Fruit fly (Drosophila melanogaster): ENCODE results near the gene Lkr.

Gene Lkr

dm6 chr3L:5561341-5561740 is 32.2 kb upstream of the Lkr start, which contains the start of gene sinu:
Gene sinu, minus strand, starts transcription at chr3L:5561598.
- TF ChIP-seq CG8478 (optimal IDR thresholded peaks at IDR 0.05): no peak
- TF ChIP-seq pan (optimal IDR thresholded peaks at IDR 0.05): no peak
- no peak for TF ChIP-seq psq (optimal IDR thresholded peaks at IDR 0.05)
- TF ChIP-seq EcR (GFP tag; optimal IDR thresholded peaks at IDR 0.05): no peak
- TF ChIP-seq Dll (optimal IDR thresholded peaks at IDR 0.05): no peak
- TF ChIP-seq usp (GFP tag; optimal IDR thresholded peaks at IDR 0.05): no peak

DNA sequence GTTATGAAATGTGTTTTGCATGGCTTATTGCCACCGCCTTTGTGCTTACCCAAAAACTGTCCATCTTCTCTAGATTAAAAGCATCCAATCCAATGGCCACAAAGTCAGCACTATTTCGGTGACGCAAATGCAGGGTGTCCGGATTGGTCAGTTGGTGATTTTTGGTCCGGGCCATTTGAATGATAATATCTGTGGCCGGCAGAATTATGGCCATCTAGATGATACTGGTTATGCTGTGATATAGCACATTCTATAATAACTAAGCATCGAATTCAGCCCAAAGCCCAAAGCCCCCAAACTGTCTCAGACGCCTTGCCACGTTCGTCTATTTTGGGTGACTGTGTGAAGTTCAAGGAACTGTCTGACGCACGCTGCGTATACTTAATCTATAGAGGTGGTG is 27.1 kb upstream of the Lkr start:
- TF ChIP-seq CG8478 (optimal IDR thresholded peaks at IDR 0.05): no peak
- TF ChIP-seq psq (optimal IDR thresholded peaks at IDR 0.05): no peak
- TF ChIP-seq EcR (GFP tag; optimal IDR thresholded peaks at IDR 0.05): no peak
- TF ChIP-seq Dll (optimal IDR thresholded peaks at IDR 0.05): no peak
- TF ChIP-seq pan (optimal IDR thresholded peaks at IDR 0.05): no peak
- TF ChIP-seq usp (GFP tag; optimal IDR thresholded peaks at IDR 0.05): no peak

DNA sequence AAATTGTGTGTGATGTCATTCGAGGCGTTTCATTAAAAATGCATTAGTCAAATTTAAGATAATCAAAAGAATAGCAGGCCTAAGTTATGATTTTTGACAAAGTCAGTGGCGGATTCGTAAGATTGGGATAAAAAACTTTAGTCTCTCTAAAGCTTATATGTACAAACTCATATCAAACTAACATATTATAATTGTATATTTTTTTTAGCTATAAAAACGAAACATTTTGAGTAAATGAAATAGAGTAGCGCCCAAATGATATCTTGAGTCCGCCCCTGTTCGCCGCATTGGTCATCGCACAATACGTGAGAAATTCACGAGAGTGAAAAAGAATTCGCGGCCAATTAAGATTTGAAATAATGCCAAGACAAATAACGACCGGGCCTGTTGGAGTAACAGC is 25.2 kb upstream of the Lkr start:
- TF ChIP-seq Dll (optimal IDR thresholded peaks at IDR 0.05): no peak
- no peak for TF ChIP-seq pan (optimal IDR thresholded peaks at IDR 0.05)
- TF ChIP-seq usp (GFP tag; optimal IDR thresholded peaks at IDR 0.05): no peak
- no peak for TF ChIP-seq psq (optimal IDR thresholded peaks at IDR 0.05)

DNA sequence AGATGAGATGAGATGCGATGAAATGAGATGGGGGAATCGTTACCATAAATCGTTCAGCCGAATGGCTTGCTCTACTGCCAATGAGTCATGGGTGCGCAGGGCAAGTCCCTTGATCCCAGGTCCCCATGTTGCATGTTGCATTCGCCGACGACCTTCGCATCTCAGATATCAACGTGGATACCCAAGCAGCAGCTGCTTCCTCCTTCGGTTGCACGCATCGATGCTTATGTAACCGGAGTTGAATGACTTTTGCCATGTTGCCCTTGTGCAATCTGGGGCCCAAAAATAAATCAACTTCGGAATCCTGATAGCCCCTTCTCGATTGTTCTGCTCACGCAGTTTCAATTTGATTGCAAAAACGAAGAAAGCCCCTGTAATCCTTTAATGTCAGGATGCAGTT is 24.6 kb upstream of the Lkr start:
- no peak for TF ChIP-seq Dll (optimal IDR thresholded peaks at IDR 0.05)

DNA sequence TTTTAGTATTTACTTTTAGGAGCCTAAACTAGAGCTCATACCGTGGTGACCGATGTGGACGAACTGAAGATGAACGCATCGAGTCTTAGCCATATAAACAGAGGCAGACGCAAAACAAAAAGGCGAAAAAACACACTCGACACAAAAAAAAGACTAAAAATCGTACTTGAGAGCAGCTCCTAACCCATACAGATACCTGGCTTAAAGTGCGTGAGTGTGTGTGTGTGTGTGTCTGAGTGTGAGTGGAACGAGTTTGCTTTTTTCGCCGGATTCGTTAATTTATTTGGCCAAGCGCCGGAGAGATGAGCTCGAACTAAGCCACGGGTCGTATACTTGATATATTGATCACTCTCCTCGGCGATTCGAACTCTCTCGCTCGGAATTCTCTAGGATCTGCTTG is 21.9 kb upstream of the Lkr start, which contains the start of gene frm:
TSS of gene frm (minus strand) at position 73 of the 400 bp plus-strand sequence.
- TF ChIP-seq Dll (optimal IDR thresholded peaks at IDR 0.05): no peak
- TF ChIP-seq EcR (GFP tag; optimal IDR thresholded peaks at IDR 0.05): no peak
- TF ChIP-seq usp (GFP tag; optimal IDR thresholded peaks at IDR 0.05): no peak
- no peak for TF ChIP-seq CG8478 (optimal IDR thresholded peaks at IDR 0.05)
- no peak for TF ChIP-seq pan (optimal IDR thresholded peaks at IDR 0.05)
- TF ChIP-seq psq (optimal IDR thresholded peaks at IDR 0.05): no peak

DNA sequence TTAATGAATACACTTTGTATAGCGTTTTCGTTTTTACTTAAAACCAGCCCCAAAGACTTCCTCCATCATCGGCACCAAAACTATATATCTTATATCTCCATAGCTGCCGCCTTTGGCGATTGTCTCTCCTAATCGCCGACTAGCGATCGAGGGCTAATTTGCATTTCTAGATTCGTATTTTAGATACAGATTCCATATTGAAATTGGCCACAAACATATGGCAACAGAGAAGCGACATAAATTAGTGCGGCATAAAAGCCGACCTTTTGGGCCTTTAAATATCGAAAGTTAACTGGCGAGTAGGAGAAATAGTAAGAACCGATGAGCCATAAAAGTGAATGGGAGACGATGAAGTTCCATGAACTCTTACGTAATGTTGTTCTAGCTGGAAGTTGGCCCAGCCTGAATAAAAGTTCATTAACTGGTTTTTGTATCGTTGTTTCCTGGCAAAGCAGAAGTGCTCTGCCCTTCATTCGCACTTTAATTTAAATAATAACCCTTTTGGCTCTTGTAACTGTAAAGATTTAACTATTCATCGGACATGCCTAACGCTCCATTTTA is 19.5 kb upstream of the Lkr start:
- TF ChIP-seq psq (optimal IDR thresholded peaks at IDR 0.05): no peak
- TF ChIP-seq usp (GFP tag; optimal IDR thresholded peaks at IDR 0.05): no peak

DNA sequence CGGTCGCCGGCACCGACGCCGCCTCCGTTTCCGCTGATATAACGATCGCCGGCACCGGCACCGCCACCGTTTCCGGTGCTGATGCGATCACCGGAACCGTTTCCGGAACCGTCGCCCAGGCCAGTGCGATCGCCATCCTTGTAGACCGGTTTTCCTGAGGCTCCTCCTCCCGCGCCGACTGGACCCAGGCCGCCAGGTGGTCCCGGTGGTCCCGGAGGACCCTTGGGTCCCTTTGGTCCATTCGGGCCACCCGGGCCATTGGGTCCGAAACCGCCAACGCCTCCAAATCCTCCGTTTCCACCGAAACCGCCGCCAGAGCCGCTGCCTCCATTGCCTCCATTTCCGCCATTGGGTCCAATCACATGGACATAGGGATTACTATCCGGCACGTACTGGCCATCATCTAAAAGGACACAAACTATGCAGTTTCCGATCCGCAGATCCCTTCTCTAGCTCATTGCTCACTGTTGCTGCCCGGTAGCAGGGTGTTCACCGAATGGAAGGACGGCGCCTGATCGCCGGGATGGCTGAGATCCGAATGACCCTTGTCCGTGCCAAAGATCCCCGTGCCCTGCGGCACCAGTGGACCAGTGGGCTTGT is 13.7 kb upstream of the Lkr start:
- TF ChIP-seq psq (optimal IDR thresholded peaks at IDR 0.05): no peak
- TF ChIP-seq usp (GFP tag; optimal IDR thresholded peaks at IDR 0.05): no peak
- TF ChIP-seq CG8478 (optimal IDR thresholded peaks at IDR 0.05): no peak
- TF ChIP-seq EcR (GFP tag; optimal IDR thresholded peaks at IDR 0.05): no peak
- no peak for TF ChIP-seq pan (optimal IDR thresholded peaks at IDR 0.05)
- TF ChIP-seq Dll (optimal IDR thresholded peaks at IDR 0.05): no peak

- peak; percentile 14 for TF ChIP-seq Dll (optimal IDR thresholded peaks at IDR 0.05)
- TF ChIP-seq pan (optimal IDR thresholded peaks at IDR 0.05): no peak
Observed at dm6 chr3L:5540637-5541241, 11.6 kb upstream of the Lkr start.

DNA sequence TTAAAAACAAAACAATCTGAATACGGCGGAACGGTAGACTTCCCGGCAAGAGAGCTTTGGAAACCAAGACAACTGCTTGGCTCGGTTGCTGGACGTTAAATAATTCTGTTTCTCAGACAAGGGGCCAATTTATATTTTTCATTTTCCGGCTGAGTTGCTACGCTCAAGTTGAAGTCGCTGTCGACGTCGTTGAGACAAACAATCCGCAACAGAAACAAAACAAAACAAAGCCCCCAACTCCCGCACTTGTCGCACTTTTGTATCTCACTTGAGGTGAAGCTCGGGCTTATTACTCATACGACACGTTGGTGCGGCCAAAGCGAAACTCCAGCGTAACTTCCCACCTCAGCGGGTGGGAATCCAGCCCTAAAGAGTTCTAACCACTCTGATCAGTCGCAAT is 6.5 kb upstream of the Lkr start, which contains the start of gene CG13285:
TSS of gene CG13285 (minus strand) at position 101 of the 400 bp plus-strand sequence.
- TF ChIP-seq Dll (optimal IDR thresholded peaks at IDR 0.05) (no peak), EcR (GFP tag; optimal IDR thresholded peaks at IDR 0.05) (peak in 1 of 2 experiments; percentile 6)

DNA sequence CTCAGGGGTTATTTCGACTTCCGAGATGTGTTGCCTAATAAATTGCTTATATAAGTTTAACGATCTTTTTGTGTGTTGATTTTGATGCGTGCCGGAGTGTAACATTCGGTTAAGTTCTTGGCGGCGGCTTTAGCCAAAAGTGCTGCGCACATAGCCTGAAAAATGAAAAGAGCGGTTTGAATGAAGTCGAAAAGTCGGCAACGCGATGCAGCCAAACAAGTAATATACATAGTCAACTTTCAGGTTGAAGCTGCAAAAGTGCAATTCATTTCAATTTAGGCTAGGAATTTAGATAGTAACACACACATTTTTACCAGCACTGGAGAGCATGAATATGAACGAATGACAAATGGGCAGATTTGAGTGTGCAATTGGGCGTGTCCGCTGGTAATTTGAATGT is 5.1 kb upstream of the Lkr start:
- TF ChIP-seq EcR (GFP tag; optimal IDR thresholded peaks at IDR 0.05): no peak

dm6 chr3L:5522904-5523428 is 6.2 kb downstream of the Lkr start:
- TF ChIP-seq usp (GFP tag; optimal IDR thresholded peaks at IDR 0.05): no peak
- no peak for TF ChIP-seq psq (optimal IDR thresholded peaks at IDR 0.05)

DNA sequence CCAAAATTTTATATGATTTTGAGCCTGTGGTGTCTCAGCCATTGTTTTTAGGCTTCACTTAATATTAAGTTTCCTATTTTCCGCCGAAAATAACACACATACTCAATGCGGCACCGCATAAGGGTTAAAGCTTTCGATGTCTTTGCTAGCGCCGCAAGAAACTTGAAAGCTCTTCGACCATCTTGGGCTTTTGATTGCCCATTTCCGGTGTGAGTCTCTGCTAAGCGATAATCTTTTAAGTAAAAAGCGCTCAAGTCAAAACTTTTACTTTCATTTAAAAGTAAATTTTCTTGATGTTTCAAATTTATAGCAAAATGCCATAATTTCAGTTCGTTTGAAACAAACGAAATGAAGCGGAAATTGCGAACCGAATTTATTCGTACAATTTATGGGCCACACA is 17.2 kb downstream of the Lkr start:
- TF ChIP-seq EcR (GFP tag; optimal IDR thresholded peaks at IDR 0.05): no peak
- no peak for TF ChIP-seq Dll (optimal IDR thresholded peaks at IDR 0.05)
- TF ChIP-seq usp (GFP tag; optimal IDR thresholded peaks at IDR 0.05): no peak
- TF ChIP-seq CG8478 (optimal IDR thresholded peaks at IDR 0.05): no peak
- no peak for TF ChIP-seq pan (optimal IDR thresholded peaks at IDR 0.05)
- no peak for TF ChIP-seq psq (optimal IDR thresholded peaks at IDR 0.05)

dm6 chr3L:5510760-5511159 is 18.4 kb downstream of the Lkr start, which contains the start of gene CG34342:
Gene CG34342, minus strand, starts transcription at chr3L:5510860.
- TF ChIP-seq Dll (optimal IDR thresholded peaks at IDR 0.05) (no peak), psq (optimal IDR thresholded peaks at IDR 0.05) (no peak), pan (optimal IDR thresholded peaks at IDR 0.05) (no peak)
